Fruit fly (Drosophila melanogaster) whole organism, prepupa: ENCODE results near the gene ScsbetaA.

Experiments
- CG10631 ChIP-seq: fragments of 200-800 bp; sonication (Bioruptor generic); optimal IDR thresholded peaks from 2 replicates; lab custom pipeline; 2016; ENCODE audit warnings: missing biosample characterization, missing genetic modification characterization
- CG11294 ChIP-seq: fragments of 200-800 bp; sonication (Bioruptor generic); IDR thresholded peaks from 2 replicates; pipeline ENCODE4 v1.3.6; 2022; ENCODE audit warnings: missing biosample characterization, missing genetic modification characterization
- CG1621 ChIP-seq: fragments of 200-800 bp; sonication (Bioruptor generic); optimal IDR thresholded peaks from 3 replicates; lab custom pipeline; 2018; ENCODE audit warnings: missing biosample characterization, mild to moderate bottlenecking, missing genetic modification characterization
- CG3032 ChIP-seq: fragments of 200-800 bp; optimal IDR thresholded peaks from 2 replicates; lab custom pipeline; 2019; ENCODE audit warnings: missing biosample characterization, mild to moderate bottlenecking, missing genetic modification characterization, moderate library complexity
- CG6792 ChIP-seq: fragments of 200-800 bp; sonication (Bioruptor generic); optimal IDR thresholded peaks from 3 replicates; lab custom pipeline; 2016; ENCODE audit warnings: missing biosample characterization, missing genetic modification characterization
- Eip75B ChIP-seq: fragments of 200-800 bp; sonication (Bioruptor generic); optimal IDR thresholded peaks from 3 replicates; lab custom pipeline; 2016; ENCODE audit warnings: missing biosample characterization, missing genetic modification characterization
- lz ChIP-seq: fragments of 200-800 bp; sonication (Bioruptor generic); optimal IDR thresholded peaks from 3 replicates; lab custom pipeline; 2016; ENCODE audit warnings: missing biosample characterization, missing genetic modification characterization
- spab ChIP-seq: fragments of 200-800 bp; sonication (Bioruptor generic); optimal IDR thresholded peaks from 2 replicates; lab custom pipeline; 2017; ENCODE audit warnings: missing biosample characterization, mild to moderate bottlenecking, missing genetic modification characterization, missing genetic modification reagents

DNA sequence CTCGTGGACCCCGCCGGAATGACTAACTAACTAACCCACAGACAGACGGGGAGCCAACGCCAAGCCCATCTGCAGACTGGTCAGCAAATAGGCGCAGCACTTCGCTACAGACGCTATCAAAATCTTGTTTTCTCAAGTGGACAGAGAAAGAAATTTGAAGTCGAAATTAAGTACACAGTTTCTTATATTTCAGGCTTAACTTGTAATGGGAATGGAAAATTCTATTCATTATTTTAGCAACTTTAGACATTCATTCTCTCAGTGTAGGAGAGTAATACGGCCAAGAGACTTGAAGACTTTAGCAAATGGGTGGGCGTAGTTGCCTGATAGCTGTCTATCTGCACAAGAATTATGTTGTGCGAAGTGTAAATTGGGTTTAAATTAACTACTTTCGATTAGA lies 19.8 kb downstream of the ScsbetaA start:
- TF ChIP-seq Eip75B (peak; percentile 53), CG6792 (no peak), lz (GFP tag; lab: Kevin White, UChicago) (no peak), CG3032 (peak; percentile 72), CG11294 (GFP tag; lab: Robert Waterston, UW) (no peak), spab (GFP tag; lab: Kevin White, UChicago) (peak; percentile 37), CG10631 (GFP tag; lab: Kevin White, UChicago) (peak; percentile 75), CG1621 (peak; percentile 52)
